Worm (Caenorhabditis elegans) whole organism, mixed stage, embryonic: ENCODE measurements around the gene bcs-1.

ENCODE experiments used
- M03D4.4 ChIP-seq: sonication (generic microtip); optimal IDR thresholded peaks from 2 replicates; lab custom pipeline; 2017; ENCODE audit warnings: mild to moderate bottlenecking, missing genetic modification characterization, missing compliant biosample characterization
- bed-3 ChIP-seq: fragments of 200-800 bp; sonication (Bioruptor generic); optimal IDR thresholded peaks from 3 replicates; lab custom pipeline; 2018; ENCODE audit warnings: mild to moderate bottlenecking, missing genetic modification characterization, moderate library complexity, missing compliant biosample characterization
- ceh-39 ChIP-seq: fragments of 150-350 bp; optimal IDR thresholded peaks from 2 replicates; lab custom pipeline; 2014; ENCODE audit warnings: missing biosample characterization, missing genetic modification characterization
- ceh-83 ChIP-seq: fragments of 200-800 bp; sonication (Bioruptor generic); optimal IDR thresholded peaks from 2 replicates; lab custom pipeline; 2018; ENCODE audit warnings: mild to moderate bottlenecking, missing genetic modification characterization, missing compliant biosample characterization
- ces-1 ChIP-seq: fragments of 150-350 bp; optimal IDR thresholded peaks from 2 replicates; lab custom pipeline; 2014; ENCODE audit warnings: missing biosample characterization, missing genetic modification reagents, missing genetic modification characterization
- cnd-1 ChIP-seq: fragments of 200-800 bp; sonication (Bioruptor generic); optimal IDR thresholded peaks from 2 replicates; lab custom pipeline; 2018; ENCODE audit warnings: mild to moderate bottlenecking, missing genetic modification characterization, missing compliant biosample characterization
- drap-1 ChIP-seq: fragments of 200-800 bp; sonication (Bioruptor generic); optimal IDR thresholded peaks from 3 replicates; lab custom pipeline; 2018; ENCODE audit warnings: mild to moderate bottlenecking, missing genetic modification characterization, missing compliant biosample characterization
- elt-1 ChIP-seq: sonication (generic microtip); optimal IDR thresholded peaks from 2 replicates; lab custom pipeline; 2017; ENCODE audit warnings: missing genetic modification characterization, mild to moderate bottlenecking, missing compliant biosample characterization, antibody characterized with exemption, moderate library complexity, borderline replicate concordance; ENCODE audit not compliant: insufficient read depth
- flh-1 ChIP-seq: fragments of 200-800 bp; sonication (Bioruptor generic); optimal IDR thresholded peaks from 2 replicates; lab custom pipeline; 2018; ENCODE audit warnings: mild to moderate bottlenecking, missing genetic modification characterization, moderate library complexity, missing compliant biosample characterization
- ham-2 ChIP-seq: fragments of 200-800 bp; sonication (Bioruptor generic); optimal IDR thresholded peaks from 2 replicates; lab custom pipeline; 2018; ENCODE audit warnings: mild to moderate bottlenecking, missing genetic modification characterization, missing compliant biosample characterization
- hlh-1 ChIP-seq: fragments of 150-350 bp; optimal IDR thresholded peaks from 2 replicates; lab custom pipeline; 2014; ENCODE audit warnings: missing biosample characterization, missing genetic modification reagents, missing genetic modification characterization
- lin-32 ChIP-seq: fragments of 200-800 bp; sonication (Bioruptor generic); optimal IDR thresholded peaks from 2 replicates; lab custom pipeline; 2018; ENCODE audit warnings: mild to moderate bottlenecking, missing genetic modification characterization, missing compliant biosample characterization
- lsy-2 ChIP-seq: fragments of 150-350 bp; optimal IDR thresholded peaks from 2 replicates; lab custom pipeline; 2014; ENCODE audit warnings: missing biosample characterization, missing genetic modification characterization
- mab-5 ChIP-seq: fragments of 150-350 bp; optimal IDR thresholded peaks from 2 replicates; lab custom pipeline; 2014; ENCODE audit warnings: missing biosample characterization, missing genetic modification characterization
- mep-1 ChIP-seq: fragments of 150-350 bp; optimal IDR thresholded peaks from 2 replicates; lab custom pipeline; 2017; ENCODE audit warnings: missing biosample characterization, missing genetic modification reagents, missing genetic modification characterization, inconsistent platforms
- mls-2 ChIP-seq: sonication (generic microtip); optimal IDR thresholded peaks from 2 replicates; lab custom pipeline; 2016; ENCODE audit warnings: mild to moderate bottlenecking, missing genetic modification characterization, moderate library complexity, missing compliant biosample characterization
- nhr-12 ChIP-seq: fragments of 150-350 bp; optimal IDR thresholded peaks from 2 replicates; lab custom pipeline; 2014; ENCODE audit warnings: missing biosample characterization, missing genetic modification characterization
- nhr-2 ChIP-seq: fragments of 150-350 bp; optimal IDR thresholded peaks from 2 replicates; lab custom pipeline; 2014; ENCODE audit warnings: missing biosample characterization, missing genetic modification characterization
- nhr-28 ChIP-seq: fragments of 150-350 bp; optimal IDR thresholded peaks from 2 replicates; lab custom pipeline; 2014; ENCODE audit warnings: missing biosample characterization, missing genetic modification characterization
- nhr-76 ChIP-seq: sonication (generic microtip); optimal IDR thresholded peaks from 2 replicates; lab custom pipeline; 2017; ENCODE audit warnings: missing biosample characterization, missing genetic modification characterization
- pha-4 ChIP-seq: fragments of 150-350 bp; optimal IDR thresholded peaks from 2 replicates; lab custom pipeline; 2018; ENCODE audit warnings: missing biosample characterization, missing genetic modification reagents, missing genetic modification characterization
- sem-2 ChIP-seq: fragments of 200-800 bp; sonication (Bioruptor generic); optimal IDR thresholded peaks from 2 replicates; lab custom pipeline; 2018; ENCODE audit warnings: mild to moderate bottlenecking, missing genetic modification characterization, missing compliant biosample characterization
- snpc-4 ChIP-seq: fragments of 150-350 bp; optimal IDR thresholded peaks from 2 replicates; lab custom pipeline; 2014; ENCODE audit warnings: missing biosample characterization, missing genetic modification characterization
- sptf-1 ChIP-seq: sonication (generic microtip); optimal IDR thresholded peaks from 2 replicates; lab custom pipeline; 2017; ENCODE audit warnings: mild to moderate bottlenecking, missing genetic modification characterization, moderate library complexity, missing compliant biosample characterization
- unc-120 ChIP-seq: sonication (generic microtip); optimal IDR thresholded peaks from 2 replicates; lab custom pipeline; 2017; ENCODE audit warnings: missing genetic modification characterization, missing compliant biosample characterization; ENCODE audit not compliant: poor library complexity, severe bottlenecking
- unc-39 ChIP-seq: fragments of 150-350 bp; optimal IDR thresholded peaks from 2 replicates; lab custom pipeline; 2014; ENCODE audit warnings: missing biosample characterization, missing genetic modification characterization
- unc-62 ChIP-seq: fragments of 150-350 bp; optimal IDR thresholded peaks from 2 replicates; lab custom pipeline; 2014; ENCODE audit warnings: missing biosample characterization, missing genetic modification reagents, missing genetic modification characterization
- zip-8 ChIP-seq: fragments of 150-350 bp; optimal IDR thresholded peaks from 2 replicates; lab custom pipeline; 2014; ENCODE audit warnings: missing biosample characterization, missing genetic modification characterization
- ztf-11 ChIP-seq: fragments of 150-350 bp; optimal IDR thresholded peaks from 2 replicates; lab custom pipeline; 2014; ENCODE audit warnings: missing biosample characterization, missing genetic modification characterization

bcs-1 gene

ce11 chrII:8562002-8562401, 8.9 kb upstream of the bcs-1 start, which contains the start of gene F54C9.14:
F54C9.14 (plus strand) TSS chrII:8562302.
- TF ChIP-seq ham-2 (no peak), M03D4.4 (tag; lab: Kevin White, UChicago) (no peak), lsy-2 (tag; lab: Kevin White, UChicago) (no peak), cnd-1 (no peak), pha-4 (tag; lab: Kevin White, UChicago) (no peak), ceh-83 (GFP tag; lab: Kevin White, UChicago) (no peak), unc-120 (tag; lab: Kevin White, UChicago) (no peak), bed-3 (no peak), sptf-1 (tag; lab: Kevin White, UChicago) (no peak), flh-1 (no peak), nhr-2 (tag; lab: Kevin White, UChicago) (no peak), mep-1 (tag; lab: Kevin White, UChicago) (no peak), ztf-11 (tag; lab: Kevin White, UChicago) (no peak), nhr-76 (tag; lab: Kevin White, UChicago) (no peak), hlh-1 (no peak), unc-39 (tag; lab: Kevin White, UChicago) (no peak), sem-2 (no peak), mls-2 (tag; lab: Kevin White, UChicago) (no peak)

ce11 chrII:8566039-8566438, 4.8 kb upstream of the bcs-1 start, which contains the start of gene stc-1:
stc-1 (minus strand) TSS chrII:8566139.
- TF ChIP-seq ces-1 (GFP tag; lab: Kevin White, UChicago) (peak; percentile 10), unc-39 (tag; lab: Kevin White, UChicago) (no peak), unc-120 (tag; lab: Kevin White, UChicago) (peak; percentile 28), mep-1 (tag; lab: Kevin White, UChicago) (peak; percentile 10), ztf-11 (tag; lab: Kevin White, UChicago) (no peak), drap-1 (GFP tag; lab: Kevin White, UChicago) (no peak), lsy-2 (tag; lab: Kevin White, UChicago) (peak; percentile 65), nhr-12 (tag; lab: Kevin White, UChicago) (no peak)

- TF ChIP-seq M03D4.4 (tag; lab: Kevin White, UChicago) = no peak
- TF ChIP-seq nhr-12 (tag; lab: Kevin White, UChicago) = no peak
- TF ChIP-seq mls-2 (tag; lab: Kevin White, UChicago) = no peak
- no peak for TF ChIP-seq sptf-1 (tag; lab: Kevin White, UChicago)
- no peak for TF ChIP-seq flh-1
- no peak for TF ChIP-seq elt-1 (tag; lab: Kevin White, UChicago)
- TF ChIP-seq lin-32 (GFP tag; lab: Kevin White, UChicago) = no peak
- no peak for TF ChIP-seq ces-1 (GFP tag; lab: Kevin White, UChicago)
- no peak for TF ChIP-seq mab-5 (tag; lab: Kevin White, UChicago)
- no peak for TF ChIP-seq cnd-1
- no peak for TF ChIP-seq nhr-28
- no peak for TF ChIP-seq bed-3
- no peak for TF ChIP-seq nhr-2 (tag; lab: Kevin White, UChicago)
- no peak for TF ChIP-seq mep-1 (tag; lab: Kevin White, UChicago)
- no peak for TF ChIP-seq unc-120 (tag; lab: Kevin White, UChicago)
Observed at ce11 chrII:8566806-8567266, 4.0 kb upstream of the bcs-1 start, which contains the start of gene F54C9.3. F54C9.3 (minus strand) TSS chrII:8566856.

- no peak for TF ChIP-seq flh-1
- TF ChIP-seq elt-1 (tag; lab: Kevin White, UChicago) = no peak
- no peak for TF ChIP-seq nhr-2 (tag; lab: Kevin White, UChicago)
- TF ChIP-seq mab-5 (tag; lab: Kevin White, UChicago) = no peak
- no peak for TF ChIP-seq ceh-39 (tag; lab: Kevin White, UChicago)
- TF ChIP-seq zip-8 (tag; lab: Kevin White, UChicago) = no peak
- TF ChIP-seq unc-39 (tag; lab: Kevin White, UChicago) = no peak
- no peak for TF ChIP-seq M03D4.4 (tag; lab: Kevin White, UChicago)
- TF ChIP-seq unc-62 (GFP tag; lab: Kevin White, UChicago) = no peak
- TF ChIP-seq snpc-4 (tag; lab: Kevin White, UChicago) = no peak
Observed at ce11 chrII:8568234-8568969, 2.5 kb upstream of the bcs-1 start.
